Fruit fly (Drosophila melanogaster): ENCODE results near the gene CG4884.

CG4884 gene

dm6 chr3R:27988647-27989430 lies 29.8 kb upstream of the CG4884 start:
- peak; percentile 48 for TF ChIP-seq sisA (GFP tag; IDR thresholded peaks at IDR 0.05)
- peak; percentile 88 for TF ChIP-seq sens (GFP tag)
- TF ChIP-seq dimm (GFP tag; IDR thresholded peaks at IDR 0.05) = no peak
- TF ChIP-seq en (GFP tag; optimal IDR thresholded peaks at IDR 0.05) = no peak
- peak; percentile 8 for TF ChIP-seq CG17385 (GFP tag; optimal IDR thresholded peaks at IDR 0.05)
- no peak for TF ChIP-seq CG13296 (GFP tag; optimal IDR thresholded peaks at IDR 0.05)
- no peak for TF ChIP-seq mirr (GFP tag; optimal IDR thresholded peaks at IDR 0.05)
- no peak for TF ChIP-seq ro (GFP tag; IDR thresholded peaks at IDR 0.05)
- TF ChIP-seq dmrt99B (tag; optimal IDR thresholded peaks at IDR 0.05) = peak; percentile 39
- TF ChIP-seq CG10959 (GFP tag; IDR thresholded peaks at IDR 0.05) = no peak
- peak; percentile 20; the same call in 1 of the 2 replicates for TF ChIP-seq CG31224 (GFP tag; IDR thresholded peaks at IDR 0.05)
- peak; percentile 24 for TF ChIP-seq CG8924 (tag; optimal IDR thresholded peaks at IDR 0.05)
- TF ChIP-seq h (optimal IDR thresholded peaks at IDR 0.05) = no peak
- TF ChIP-seq chn (GFP tag; optimal IDR thresholded peaks at IDR 0.05) = no peak
- peak; percentile 20 for TF ChIP-seq CG12391 (tag; optimal IDR thresholded peaks at IDR 0.05)
- no peak for TF ChIP-seq stwl (tag; optimal IDR thresholded peaks at IDR 0.05)
- TF ChIP-seq gem (tag; optimal IDR thresholded peaks at IDR 0.05) = peak; percentile 57
- no peak for TF ChIP-seq CG11560 (tag; IDR thresholded peaks at IDR 0.05)
- no peak for TF ChIP-seq Fer1 (GFP tag; optimal IDR thresholded peaks at IDR 0.05)
- TF ChIP-seq dati (GFP tag; IDR thresholded peaks at IDR 0.05) = no peak
- TF ChIP-seq Ssrp (tag; optimal IDR thresholded peaks at IDR 0.05) = no peak
- TF ChIP-seq fu2 (GFP tag; optimal IDR thresholded peaks at IDR 0.05) = no peak
- no peak for TF ChIP-seq CG11398 (GFP tag; optimal IDR thresholded peaks at IDR 0.05)
- no peak for TF ChIP-seq emc (GFP tag; optimal IDR thresholded peaks at IDR 0.05)
- no peak for TF ChIP-seq CG13287 (GFP tag; IDR thresholded peaks at IDR 0.05; ENCODE audit: partially characterized antibody)
- TF ChIP-seq Hr3 (GFP tag; optimal IDR thresholded peaks at IDR 0.05) = peak; percentile 33
- peak; percentile 46 for TF ChIP-seq Drgx (GFP tag; IDR thresholded peaks at IDR 0.05)
- TF ChIP-seq CG30403 (GFP tag; optimal IDR thresholded peaks at IDR 0.05) = peak; percentile 69
- peak; percentile 61; the same call in 1 of the 3 replicates for TF ChIP-seq Dbx (GFP tag; IDR thresholded peaks at IDR 0.05)
- TF ChIP-seq Mes4 (GFP tag; optimal IDR thresholded peaks at IDR 0.05) = no peak
- TF ChIP-seq sima (GFP tag; optimal IDR thresholded peaks at IDR 0.05) = no peak
- no peak for TF ChIP-seq Dref (GFP tag; IDR thresholded peaks at IDR 0.05)
- TF ChIP-seq CG17186 (GFP tag; optimal IDR thresholded peaks at IDR 0.05) = no peak
- TF ChIP-seq CG15514 (GFP tag; optimal IDR thresholded peaks at IDR 0.05) = peak; percentile 16
- no peak for TF ChIP-seq crc (GFP tag; optimal IDR thresholded peaks at IDR 0.05)
- TF ChIP-seq CG7271 (tag; optimal IDR thresholded peaks at IDR 0.05) = no peak
- TF ChIP-seq nmo (GFP tag; optimal IDR thresholded peaks at IDR 0.05) = peak; percentile 41
- TF ChIP-seq mam (GFP tag; optimal IDR thresholded peaks at IDR 0.05) = peak; percentile 56
- TF ChIP-seq Six4 (GFP tag; optimal IDR thresholded peaks at IDR 0.05) = peak; percentile 37
- no peak for TF ChIP-seq inv (GFP tag; IDR thresholded peaks at IDR 0.05; ENCODE audit: partially characterized antibody)
- peak; percentile 69; the same call in 3 of the 4 replicates for TF ChIP-seq Gug (GFP tag; IDR thresholded peaks at IDR 0.05)
- TF ChIP-seq crp (GFP tag; optimal IDR thresholded peaks at IDR 0.05) = no peak
- TF ChIP-seq tap (tag; optimal IDR thresholded peaks at IDR 0.05) = no peak
- TF ChIP-seq CG10366 (GFP tag; IDR thresholded peaks at IDR 0.05) = peak; percentile 59
- peak; percentile 38; the same call in 1 of the 2 replicates for TF ChIP-seq Taf1 (GFP tag; IDR thresholded peaks at IDR 0.05)
- peak; percentile 11 for TF ChIP-seq kni (GFP tag; optimal IDR thresholded peaks at IDR 0.05)
- TF ChIP-seq Med (GFP tag) = no peak
- peak; percentile 31 for TF ChIP-seq phol (tag; optimal IDR thresholded peaks at IDR 0.05)
- peak; percentile 46 for TF ChIP-seq CG2120 (GFP tag; optimal IDR thresholded peaks at IDR 0.05)
- no peak for TF ChIP-seq Dp (GFP tag; optimal IDR thresholded peaks at IDR 0.05)
